Fruit fly (Drosophila melanogaster): ENCODE data around the gene CG1299.

- TF ChIP-seq Sin3A (optimal IDR thresholded peaks at IDR 0.05) (no peak), ttk (optimal IDR thresholded peaks at IDR 0.05) (no peak), psq (optimal IDR thresholded peaks at IDR 0.05) (no peak)
Measured at dm6 chr3L:4177981-4178562, 29.6 kb downstream of the CG1299 start, which contains the start of gene Teh4.

Data from Kc167 (cell line).